Worm (Caenorhabditis elegans) whole organism, L1 larva: ENCODE results near the gene hex-3.

Experiments used
- elt-3 ChIP-seq, 6 experiments: fragments of 150-350 bp in 1 of 6; sonication (generic microtip); optimal IDR thresholded peaks; 2 replicates each; lab custom pipeline; 2017 to 2018; ENCODE audit warnings: missing biosample characterization in 6 of 6, missing genetic modification characterization in 6 of 6, inconsistent platforms in 1 of 6
- pqm-1 ChIP-seq: sonication (generic microtip); optimal IDR thresholded peaks from 3 replicates; lab custom pipeline; 2017; ENCODE audit warnings: missing biosample characterization, missing genetic modification characterization
- snpc-4 ChIP-seq: fragments of 150-350 bp; optimal IDR thresholded peaks from 2 replicates; lab custom pipeline; 2014; ENCODE audit warnings: missing biosample characterization, missing genetic modification characterization

ce11 chrIII:10810483-10810836 is 38.6 kb upstream of the hex-3 start:
- TF ChIP-seq snpc-4 (tag; lab: Kevin White, UChicago) = no peak
- no peak for TF ChIP-seq pqm-1 (tag; lab: Kevin White, UChicago)
- TF ChIP-seq elt-3 (tag; optimal IDR thresholded peaks at IDR 0.05; lab: Kevin White, UChicago) = no peak
